Fruit fly (Drosophila melanogaster): ENCODE measurements around the gene Boh2.

Gene Boh2

dm6 chr2L:11184144-11184543 lies 5.3 kb downstream of the Boh2 start (continued):
- TF ChIP-seq Max (GFP tag; optimal IDR thresholded peaks at IDR 0.05), result no peak
- TF ChIP-seq org-1 (GFP tag; optimal IDR thresholded peaks at IDR 0.05), result no peak
- no peak for TF ChIP-seq tin (GFP tag; optimal IDR thresholded peaks at IDR 0.05)
- TF ChIP-seq sna (GFP tag; IDR thresholded peaks at IDR 0.05; ENCODE audit: partially characterized antibody), result no peak
- TF ChIP-seq Eip74EF (GFP tag; optimal IDR thresholded peaks at IDR 0.05), result no peak
- TF ChIP-seq CG12942 (GFP tag; optimal IDR thresholded peaks at IDR 0.05), result no peak
- TF ChIP-seq CG13296 (GFP tag; optimal IDR thresholded peaks at IDR 0.05), result no peak
- TF ChIP-seq CG13123 (GFP tag; optimal IDR thresholded peaks at IDR 0.05), result no peak
- TF ChIP-seq ro (GFP tag; IDR thresholded peaks at IDR 0.05), result no peak
- TF ChIP-seq CG6765 (GFP tag; optimal IDR thresholded peaks at IDR 0.05), result no peak
- TF ChIP-seq CG18619 (GFP tag; optimal IDR thresholded peaks at IDR 0.05), result no peak
- TF ChIP-seq CG8281 (tag; optimal IDR thresholded peaks at IDR 0.05), result no peak
- TF ChIP-seq amos (GFP tag; IDR thresholded peaks at IDR 0.05; ENCODE audit: partially characterized antibody), result no peak
- no peak for TF ChIP-seq CG13624 (GFP tag; optimal IDR thresholded peaks at IDR 0.05)
- peak; percentile 40; the same call in 1 of the 2 replicates for TF ChIP-seq CG17328 (GFP tag; IDR thresholded peaks at IDR 0.05)
- TF ChIP-seq kni (GFP tag; optimal IDR thresholded peaks at IDR 0.05), result no peak
- TF ChIP-seq CG18011 (GFP tag; optimal IDR thresholded peaks at IDR 0.05), result no peak
- TF ChIP-seq fd102C (GFP tag; optimal IDR thresholded peaks at IDR 0.05), result no peak
- no peak for TF ChIP-seq CG12236 (GFP tag; optimal IDR thresholded peaks at IDR 0.05)
- TF ChIP-seq CG8089 (GFP tag; optimal IDR thresholded peaks at IDR 0.05), result no peak
- TF ChIP-seq CG11247 (GFP tag; IDR thresholded peaks at IDR 0.05), result no peak
- TF ChIP-seq Ssrp (tag; optimal IDR thresholded peaks at IDR 0.05), result peak; percentile 25
- no peak for TF ChIP-seq CG13775 (GFP tag; optimal IDR thresholded peaks at IDR 0.05)
- TF ChIP-seq CG1832 (GFP tag; optimal IDR thresholded peaks at IDR 0.05), result no peak
- no peak for TF ChIP-seq NK7.1 (GFP tag; optimal IDR thresholded peaks at IDR 0.05)
- no peak for TF ChIP-seq CG14441 (GFP tag; IDR thresholded peaks at IDR 0.05)
- no peak for TF ChIP-seq bowl (GFP tag; IDR thresholded peaks at IDR 0.05)
- no peak for TF ChIP-seq ewg (GFP tag; optimal IDR thresholded peaks at IDR 0.05)
- no peak for TF ChIP-seq hth (optimal IDR thresholded peaks at IDR 0.05)
- no peak for TF ChIP-seq Stat92E (GFP tag; optimal IDR thresholded peaks at IDR 0.05)
- TF ChIP-seq kay (GFP tag; optimal IDR thresholded peaks at IDR 0.05), result no peak
- no peak for TF ChIP-seq onecut (GFP tag; IDR thresholded peaks at IDR 0.05)
- TF ChIP-seq HLH3B (GFP tag; IDR thresholded peaks at IDR 0.05), result peak; percentile 43; the same call in 1 of the 2 replicates
- no peak for TF ChIP-seq CG7372 (GFP tag; IDR thresholded peaks at IDR 0.05)
- no peak for TF ChIP-seq Sox100B (GFP tag; optimal IDR thresholded peaks at IDR 0.05)
- TF ChIP-seq ap (GFP tag; IDR thresholded peaks at IDR 0.05), result no peak
- no peak for TF ChIP-seq ase (GFP tag; IDR thresholded peaks at IDR 0.05)
- TF ChIP-seq Vsx1 (GFP tag; optimal IDR thresholded peaks at IDR 0.05), result no peak
- no peak for TF ChIP-seq ham (GFP tag; IDR thresholded peaks at IDR 0.05)
- peak; percentile 66 for TF ChIP-seq gem (tag; optimal IDR thresholded peaks at IDR 0.05)
- TF ChIP-seq Awh (GFP tag; IDR thresholded peaks at IDR 0.05), result no peak
- TF ChIP-seq CG17829 (tag; optimal IDR thresholded peaks at IDR 0.05), result no peak
- TF ChIP-seq CG17612 (GFP tag; IDR thresholded peaks at IDR 0.05), result no peak
- no peak for TF ChIP-seq kah (GFP tag; optimal IDR thresholded peaks at IDR 0.05)
- no peak for TF ChIP-seq CG4617 (GFP tag; optimal IDR thresholded peaks at IDR 0.05; ENCODE audit: borderline replicate concordance)
- no peak for TF ChIP-seq CoRest (tag; optimal IDR thresholded peaks at IDR 0.05)
- peak; percentile 70 for TF ChIP-seq Med (GFP tag)
- TF ChIP-seq CG10979 (tag; optimal IDR thresholded peaks at IDR 0.05), result peak; percentile 47
- TF ChIP-seq peb (GFP tag; IDR thresholded peaks at IDR 0.05), result no peak
- TF ChIP-seq CG8478 (optimal IDR thresholded peaks at IDR 0.05), result no peak
- TF ChIP-seq E2f2 (GFP tag; IDR thresholded peaks at IDR 0.05), result no peak
- no peak for TF ChIP-seq CG15479 (GFP tag; optimal IDR thresholded peaks at IDR 0.05)

Measured in whole organism, embryonic.